Fruit fly (Drosophila melanogaster): ENCODE data around the gene CG8281.
A peak's percentile ranks its signal among the peaks of the same experiment; 100 is the strongest.

Gene CG8281

dm6 chr3L:7894580-7894979 lies 17.7 kb upstream of the CG8281 start, which contains the start of gene eIF4E5:
TSS of gene eIF4E5 (plus strand) at chr3L:7894880.
- TF ChIP-seq CG6854 (GFP tag; optimal IDR thresholded peaks at IDR 0.05) (no peak), CG11294 (GFP tag; IDR thresholded peaks at IDR 0.05) (no peak), CG9139 (GFP tag; optimal IDR thresholded peaks at IDR 0.05) (no peak), CG10669 (GFP tag; optimal IDR thresholded peaks at IDR 0.05) (no peak)

dm6 chr3L:7903489-7904150 lies 8.6 kb upstream of the CG8281 start:
- TF ChIP-seq CG34406 (GFP tag; optimal IDR thresholded peaks at IDR 0.05) (peak; percentile 48), CG11902 (GFP tag; optimal IDR thresholded peaks at IDR 0.05) (peak; percentile 4), CG7368 (GFP tag; optimal IDR thresholded peaks at IDR 0.05) (peak; percentile 5), CG11294 (GFP tag; IDR thresholded peaks at IDR 0.05) (peak; percentile 69), eg (GFP tag; IDR thresholded peaks at IDR 0.05) (peak; percentile 82), CG6808 (GFP tag; optimal IDR thresholded peaks at IDR 0.05) (no peak), CG10631 (GFP tag; optimal IDR thresholded peaks at IDR 0.05) (peak; percentile 66), CG6276 (GFP tag; optimal IDR thresholded peaks at IDR 0.05) (peak; percentile 73), CG9139 (GFP tag; optimal IDR thresholded peaks at IDR 0.05) (no peak), CG8119 (GFP tag; IDR thresholded peaks at IDR 0.05) (peak; percentile 71), CG3032 (tag; optimal IDR thresholded peaks at IDR 0.05) (peak; percentile 24), vri (GFP tag; optimal IDR thresholded peaks at IDR 0.05) (no peak), fd59A (GFP tag; optimal IDR thresholded peaks at IDR 0.05) (peak; percentile 32), CG8319 (GFP tag; optimal IDR thresholded peaks at IDR 0.05) (no peak), Ets21C (GFP tag; optimal IDR thresholded peaks at IDR 0.05) (no peak), CG16779 (tag; optimal IDR thresholded peaks at IDR 0.05) (no peak), CG31627 (GFP tag; optimal IDR thresholded peaks at IDR 0.05) (peak; percentile 50), Ets96B (tag; optimal IDR thresholded peaks at IDR 0.05) (no peak), Sox102F (GFP tag; optimal IDR thresholded peaks at IDR 0.05) (no peak), Smox (GFP tag; optimal IDR thresholded peaks at IDR 0.05) (peak; percentile 31), fd85E (GFP tag; optimal IDR thresholded peaks at IDR 0.05) (no peak), CG10669 (GFP tag; optimal IDR thresholded peaks at IDR 0.05) (no peak), net (GFP tag; optimal IDR thresholded peaks at IDR 0.05) (peak; percentile 60), Eip78C (GFP tag) (no peak), spab (GFP tag; optimal IDR thresholded peaks at IDR 0.05) (peak; percentile 11), Lpt (GFP tag; optimal IDR thresholded peaks at IDR 0.05) (peak; percentile 76), CG6163 (GFP tag; IDR thresholded peaks at IDR 0.05) (peak; percentile 83), CG11762 (GFP tag; optimal IDR thresholded peaks at IDR 0.05; ENCODE audit: insufficient read depth) (peak; percentile 31), CG3919 (GFP tag; optimal IDR thresholded peaks at IDR 0.05) (peak; percentile 72), ss (GFP tag; optimal IDR thresholded peaks at IDR 0.05) (no peak), Hr4 (GFP tag; optimal IDR thresholded peaks at IDR 0.05) (peak; percentile 81), CG4318 (GFP tag; optimal IDR thresholded peaks at IDR 0.05) (peak; percentile 42), fkh (GFP tag; optimal IDR thresholded peaks at IDR 0.05) (peak; percentile 91), esn (GFP tag; optimal IDR thresholded peaks at IDR 0.05) (no peak), Hr39 (GFP tag; optimal IDR thresholded peaks at IDR 0.05) (no peak), acj6 (GFP tag; optimal IDR thresholded peaks at IDR 0.05) (peak; percentile 54), pdm3 (GFP tag; optimal IDR thresholded peaks at IDR 0.05) (peak; percentile 64), CG32006 (GFP tag; optimal IDR thresholded peaks at IDR 0.05) (peak; percentile 82), OdsH (GFP tag; optimal IDR thresholded peaks at IDR 0.05) (no peak), dac (GFP tag; optimal IDR thresholded peaks at IDR 0.05) (no peak), Eip75B (GFP tag; optimal IDR thresholded peaks at IDR 0.05) (no peak), Gug (GFP tag; IDR thresholded peaks at IDR 0.05) (peak; percentile 59; the same call in 1 of the 2 replicates), topi (GFP tag; optimal IDR thresholded peaks at IDR 0.05) (no peak), CG6792 (GFP tag; optimal IDR thresholded peaks at IDR 0.05) (peak; percentile 15), cyc (GFP tag; optimal IDR thresholded peaks at IDR 0.05) (no peak), salr (GFP tag; optimal IDR thresholded peaks at IDR 0.05) (peak in 1 of 2 experiments; percentile 79), Met (GFP tag; optimal IDR thresholded peaks at IDR 0.05) (no peak), svp (GFP tag) (no peak)

Data from whole organism, prepupa.